Fruit fly (Drosophila melanogaster): ENCODE results near the gene CG32181.

DNA sequence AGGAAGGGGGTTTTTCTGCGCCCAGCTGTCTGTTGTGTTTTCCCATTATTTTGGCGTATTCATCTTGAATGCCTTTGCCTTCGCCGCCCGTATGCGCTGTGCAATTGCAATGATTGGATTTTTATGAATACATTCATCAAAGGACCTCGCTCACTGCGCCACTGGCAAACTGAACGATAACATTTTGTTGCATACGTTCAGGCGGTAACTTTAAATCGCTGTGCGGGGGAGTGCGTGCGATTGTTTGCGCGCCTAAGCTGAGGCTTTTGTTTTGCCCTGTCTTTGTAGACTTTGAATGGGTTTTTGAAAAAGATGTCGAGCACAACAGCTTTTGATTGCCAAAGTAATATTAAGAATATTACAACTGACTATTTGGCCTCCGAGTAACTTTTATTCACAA, 19.9 kb upstream of the CG32181 start:
- TF ChIP-seq Hr96 (GFP tag; optimal IDR thresholded peaks at IDR 0.05): no peak
- no peak for TF ChIP-seq CG1620 (GFP tag; optimal IDR thresholded peaks at IDR 0.05)
- no peak for TF ChIP-seq toe (GFP tag; optimal IDR thresholded peaks at IDR 0.05)
- TF ChIP-seq pad (GFP tag; optimal IDR thresholded peaks at IDR 0.05): no peak
- no peak for TF ChIP-seq cnc (optimal IDR thresholded peaks at IDR 0.05)
- no peak for TF ChIP-seq CG12768 (GFP tag; optimal IDR thresholded peaks at IDR 0.05)
- TF ChIP-seq CG5204 (GFP tag; optimal IDR thresholded peaks at IDR 0.05): no peak
- no peak for TF ChIP-seq Mnt (GFP tag; optimal IDR thresholded peaks at IDR 0.05)
- TF ChIP-seq CG7101 (tag; optimal IDR thresholded peaks at IDR 0.05): no peak
- no peak for TF ChIP-seq CG11617 (GFP tag; optimal IDR thresholded peaks at IDR 0.05)
- TF ChIP-seq Clk (GFP tag; optimal IDR thresholded peaks at IDR 0.05): no peak

Measured in whole organism, adult.